Fruit fly (Drosophila melanogaster) whole organism, larva: ENCODE data around the gene RpL30.

Experiments used
- noc ChIP-seq: fragments of 200-800 bp; sonication (Bioruptor generic); optimal IDR thresholded peaks from 3 replicates; lab custom pipeline; 2019; ENCODE audit warnings: missing biosample characterization, mild to moderate bottlenecking, missing genetic modification characterization, moderate library complexity

RpL30 gene

dm6 chr2L:19010566-19010965 is 1.5 kb upstream of the RpL30 start, which contains the start of gene robl37BC:
Gene robl37BC (plus strand): TSS chr2L:19010866.
- no peak for TF ChIP-seq noc

- no peak for TF ChIP-seq noc
Observed at dm6 chr2L:19010037-19010436, 931 bp upstream of the RpL30 start.

DNA sequence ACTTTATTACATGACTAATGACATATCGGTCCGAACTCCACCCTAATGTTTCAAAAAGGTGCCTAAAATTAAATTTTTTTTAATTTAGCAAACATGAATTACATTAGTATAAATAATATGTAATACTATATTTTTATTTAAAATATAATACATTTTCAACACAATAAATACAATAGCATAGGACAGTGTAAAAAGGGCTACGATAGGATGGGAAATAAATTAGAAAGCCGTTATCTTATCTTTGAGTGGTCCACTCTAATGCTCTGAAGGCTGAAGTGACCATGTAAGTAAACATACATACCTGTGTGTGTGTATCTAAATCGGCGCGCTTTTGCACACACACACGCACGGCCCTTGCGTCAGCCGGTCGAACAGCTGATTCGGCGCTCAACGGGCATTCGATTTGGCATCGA is 6.1 kb downstream of the RpL30 start, which contains the start of gene CG31793:
CG31793 (plus strand) TSS at position 409 of the 413 bp plus-strand sequence.
- peak; percentile 88 for TF ChIP-seq noc

DNA sequence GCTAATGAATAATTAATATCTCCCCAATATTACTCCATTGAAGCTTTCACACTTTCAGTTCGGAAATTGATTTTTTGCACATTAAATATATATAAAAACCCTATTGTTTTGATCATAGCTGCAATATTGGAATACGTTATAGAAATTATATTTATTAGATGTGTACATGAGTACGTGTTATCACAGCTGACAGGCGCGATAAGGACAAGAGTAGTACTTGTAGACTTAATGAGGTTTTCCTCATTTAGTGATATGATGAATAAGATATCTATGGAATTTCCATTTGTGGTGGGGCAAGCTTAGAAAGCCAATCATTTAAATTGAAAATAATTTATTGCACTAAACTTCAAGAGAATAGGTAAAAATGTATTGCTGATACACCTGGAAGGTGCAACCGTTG is 6.6 kb downstream of the RpL30 start:
- no peak for TF ChIP-seq noc

dm6 chr2L:18997148-18997547 is 12.0 kb downstream of the RpL30 start, which contains the start of gene CG31792:
Gene CG31792 (plus strand): TSS chr2L:18997448.
- TF ChIP-seq noc, result no peak

DNA sequence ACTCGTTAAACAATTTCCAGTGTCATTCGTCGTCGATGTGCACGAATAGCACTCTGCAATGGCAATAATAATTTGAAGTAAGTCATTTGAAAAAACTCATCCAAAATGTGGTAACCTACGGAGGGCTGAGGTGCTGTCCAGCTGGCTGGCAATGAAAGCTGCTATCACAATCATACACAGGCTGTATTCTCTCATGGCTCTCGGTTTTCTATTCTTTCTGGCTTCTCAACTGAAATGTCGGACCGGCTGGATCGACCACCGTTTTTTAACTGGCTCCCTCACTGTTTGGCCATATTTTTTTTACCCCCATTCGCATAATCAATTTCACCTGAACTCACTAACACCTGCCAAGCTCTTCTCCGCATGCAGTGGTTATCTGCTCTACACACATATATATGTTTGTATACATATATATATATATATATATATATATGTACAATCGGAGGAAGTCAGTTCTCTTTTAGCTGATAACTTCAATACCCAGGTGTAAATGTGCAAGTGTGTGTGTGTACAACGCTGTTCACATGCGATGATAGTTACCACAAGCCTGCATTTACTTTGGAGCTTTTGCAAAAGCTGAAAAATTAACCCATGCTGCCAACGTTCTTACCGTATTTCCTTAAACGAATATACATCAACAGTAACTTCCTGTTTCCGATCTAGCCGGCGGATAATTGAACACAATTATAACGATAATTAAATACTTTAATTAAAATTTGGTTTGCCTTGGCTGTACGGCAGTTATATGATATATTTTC is 13.3 kb downstream of the RpL30 start, which contains the start of gene CG10650:
CG10650 (minus strand) TSS at position 275 of the 758 bp plus-strand sequence.
- peak; percentile 14 for TF ChIP-seq noc

DNA sequence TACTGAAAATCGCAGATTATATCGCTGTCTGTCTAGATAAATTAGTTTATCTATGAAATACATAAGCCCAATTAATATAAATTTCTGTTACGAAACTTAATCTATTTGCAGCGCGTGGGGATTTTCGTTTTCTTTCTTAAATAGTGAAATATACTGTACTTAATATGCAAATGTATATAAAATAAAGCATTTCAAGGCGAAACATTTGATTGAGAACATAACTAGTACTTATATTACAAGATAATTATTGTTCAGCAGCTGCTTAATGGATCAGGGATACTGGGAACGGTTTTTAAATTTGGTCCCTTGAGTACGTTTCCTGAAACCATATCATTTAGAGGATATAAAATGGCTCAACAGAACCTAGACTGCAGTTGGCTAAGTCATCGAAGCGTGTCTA is 16.9 kb downstream of the RpL30 start, which contains the start of gene CG46465:
CG46465 (plus strand) TSS at position 301 of the 400 bp plus-strand sequence.
- TF ChIP-seq noc, result no peak

- TF ChIP-seq noc, result no peak
Observed at dm6 chr2L:18990720-18991119, 18.4 kb downstream of the RpL30 start, which contains the start of gene CG15169. Gene CG15169 (plus strand): TSS chr2L:18991020.

- TF ChIP-seq noc, result no peak
Observed at dm6 chr2L:18990133-18990532, 19.0 kb downstream of the RpL30 start, which contains the start of gene CG15170. Gene CG15170 (minus strand): TSS chr2L:18990233.

DNA sequence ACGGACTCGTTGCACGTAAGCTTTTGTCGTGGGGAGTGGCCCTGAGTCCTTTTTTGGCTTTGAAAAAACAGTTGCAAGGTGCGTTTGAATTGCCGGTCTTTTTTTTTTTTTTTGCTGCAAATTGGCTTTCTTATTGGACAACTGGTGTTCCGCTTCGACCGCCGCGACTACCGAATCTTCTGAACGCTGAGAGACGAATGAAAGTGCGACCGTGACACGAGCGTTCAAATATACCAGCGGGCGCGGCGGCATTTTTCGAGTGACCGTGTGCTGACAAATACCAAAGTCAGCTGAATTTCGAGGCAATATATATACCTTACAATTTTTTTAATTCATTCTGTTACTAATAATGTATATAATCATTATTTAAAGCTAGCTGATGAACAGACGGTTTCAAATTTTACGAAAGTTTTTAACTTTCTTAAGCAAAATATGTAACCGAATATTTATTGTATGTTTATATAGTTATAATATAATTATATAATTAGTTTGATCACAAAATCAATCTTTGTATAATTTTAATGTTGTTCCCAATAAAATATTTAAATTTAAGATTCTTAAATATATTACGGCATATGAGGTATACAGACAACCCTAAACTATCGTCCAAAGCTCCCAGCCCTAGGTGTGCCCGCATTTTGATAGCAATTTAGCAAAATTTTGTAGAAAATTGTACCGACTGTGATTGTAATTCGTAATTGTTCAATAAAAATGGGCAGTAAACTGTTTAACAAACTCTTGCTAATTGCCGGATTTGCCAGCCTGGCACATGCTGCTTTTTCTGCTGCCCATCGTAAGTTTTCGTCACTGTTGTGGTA is 21.8 kb downstream of the RpL30 start, which contains the start of the genes Swip-1 and EMC5:
Swip-1 (minus strand) TSS at position 203 of the 818 bp plus-strand sequence.
EMC5 (plus strand) TSS at position 630 of the 818 bp plus-strand sequence.
- TF ChIP-seq noc, result peak; percentile 60

DNA sequence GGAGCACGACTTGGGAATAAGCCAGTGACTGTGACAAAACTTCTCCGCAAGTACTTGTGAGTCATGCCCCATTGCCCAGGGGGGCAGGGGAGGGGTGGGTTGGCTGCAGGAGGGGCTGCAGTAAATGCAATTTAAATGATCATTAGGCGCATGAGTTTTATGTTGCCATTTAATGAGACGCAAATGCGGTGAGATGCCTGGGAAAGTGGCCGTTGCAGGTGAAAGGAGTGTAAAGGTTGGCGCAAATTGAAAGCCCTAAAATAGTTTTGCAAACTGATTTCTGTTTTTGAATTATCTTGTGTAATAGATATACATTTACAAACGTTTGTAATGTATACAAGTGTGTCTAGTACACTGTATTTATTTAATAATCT is 23.0 kb downstream of the RpL30 start:
- TF ChIP-seq noc, result no peak

dm6 chr2L:18985201-18986124 is 23.6 kb downstream of the RpL30 start:
- TF ChIP-seq noc, result peak; percentile 83

- TF ChIP-seq noc, result no peak
Observed at dm6 chr2L:18984158-18984557, 24.9 kb downstream of the RpL30 start.

DNA sequence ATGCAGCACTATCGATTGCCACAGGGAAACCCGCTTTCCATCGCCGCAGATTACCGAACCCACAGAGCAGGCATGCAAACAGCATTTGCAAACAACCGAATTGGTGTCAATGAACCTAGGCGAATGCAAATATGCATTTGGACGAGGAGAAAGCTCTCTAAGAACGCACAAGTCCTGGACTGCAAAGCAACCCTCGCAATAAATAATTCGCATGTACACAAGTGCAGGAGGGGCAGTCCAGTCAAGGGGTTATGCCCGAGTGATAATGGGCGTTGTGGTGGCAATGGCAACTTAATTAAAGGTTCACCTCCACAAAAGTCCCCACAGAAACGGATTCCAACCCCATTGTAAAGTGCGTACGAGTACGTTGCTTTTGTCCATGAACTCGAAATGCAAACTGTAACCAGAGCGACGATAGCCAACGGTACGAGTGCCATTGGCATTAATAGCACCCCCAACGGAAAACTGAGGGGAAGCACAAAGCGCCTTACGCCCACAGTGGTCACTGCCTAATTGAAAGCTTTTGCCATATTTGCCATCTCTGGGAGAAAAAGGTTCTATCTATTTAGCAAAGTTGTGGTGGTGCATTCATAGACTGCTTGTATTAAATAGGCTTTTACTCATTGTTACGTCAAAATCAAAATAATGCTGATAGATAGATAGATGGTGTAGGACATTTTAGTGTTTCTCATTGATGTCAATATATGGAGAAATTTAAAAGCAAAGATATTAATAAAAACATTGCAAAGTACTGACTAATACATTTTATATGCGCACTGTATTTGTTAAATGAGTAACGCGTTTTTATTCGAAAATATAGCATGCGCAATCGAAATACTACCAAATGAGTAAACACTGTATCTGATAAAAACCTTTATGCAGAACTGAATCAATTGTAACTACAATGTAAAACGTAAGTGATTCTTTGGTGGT is 26.0 kb downstream of the RpL30 start:
- no peak for TF ChIP-seq noc
